Worm (Caenorhabditis elegans) whole organism, late embryonic: ENCODE measurements around the gene K10C2.14.

ENCODE experiments used
- C38D4.7 ChIP-seq: fragments of 200-800 bp; sonication (Bioruptor generic); optimal IDR thresholded peaks from 2 replicates; lab custom pipeline; 2018; ENCODE audit warnings: mild to moderate bottlenecking, missing genetic modification characterization, moderate library complexity, missing compliant biosample characterization
- K09A11.1 ChIP-seq: sonication (generic microtip); optimal IDR thresholded peaks from 2 replicates; lab custom pipeline; 2017; ENCODE audit warnings: antibody characterized with exemption, mild to moderate bottlenecking, missing genetic modification characterization, missing compliant biosample characterization; ENCODE audit not compliant: insufficient read depth
- ceh-19 ChIP-seq: fragments of 200-800 bp; sonication (Bioruptor generic); optimal IDR thresholded peaks from 2 replicates; lab custom pipeline; 2018; ENCODE audit warnings: mild to moderate bottlenecking, missing genetic modification characterization, missing compliant biosample characterization
- ceh-2 ChIP-seq: sonication (generic microtip); optimal IDR thresholded peaks from 2 replicates; lab custom pipeline; 2016; ENCODE audit warnings: missing genotype, missing genetic modification characterization, missing compliant biosample characterization
- ceh-30 ChIP-seq: fragments of 150-350 bp; optimal IDR thresholded peaks from 2 replicates; lab custom pipeline; 2014; ENCODE audit warnings: missing biosample characterization, missing genetic modification characterization
- ceh-45 ChIP-seq: fragments of 200-800 bp; sonication (Bioruptor generic); IDR thresholded peaks from 2 replicates; pipeline ENCODE4 v1.3.6; 2022; ENCODE audit warnings: missing genetic modification reagents, missing genetic modification characterization, missing compliant biosample characterization
- che-1 ChIP-seq: sonication (generic microtip); optimal IDR thresholded peaks from 2 replicates; lab custom pipeline; 2016; ENCODE audit warnings: mild to moderate bottlenecking, missing genetic modification characterization, missing compliant biosample characterization
- dmd-4 ChIP-seq: sonication (generic microtip); optimal IDR thresholded peaks from 2 replicates; lab custom pipeline; 2016; ENCODE audit warnings: borderline replicate concordance, missing genetic modification characterization, missing compliant biosample characterization
- elt-2 ChIP-seq: sonication (generic microtip); optimal IDR thresholded peaks from 2 replicates; lab custom pipeline; 2016; ENCODE audit warnings: missing genetic modification reagents, missing genetic modification characterization, missing compliant biosample characterization
- elt-4 ChIP-seq: sonication (generic microtip); optimal IDR thresholded peaks from 2 replicates; lab custom pipeline; 2016; ENCODE audit warnings: missing genetic modification characterization, missing compliant biosample characterization
- ets-4 ChIP-seq: sonication (generic microtip); optimal IDR thresholded peaks from 2 replicates; lab custom pipeline; 2016; ENCODE audit warnings: missing genetic modification characterization, missing compliant biosample characterization
- eyg-1 ChIP-seq: sonication (generic microtip); optimal IDR thresholded peaks from 2 replicates; lab custom pipeline; 2016; ENCODE audit warnings: missing genotype, missing genetic modification characterization, missing compliant biosample characterization
- fkh-10 ChIP-seq: fragments of 150-350 bp; optimal IDR thresholded peaks from 2 replicates; lab custom pipeline; 2014; ENCODE audit warnings: missing biosample characterization, missing genetic modification reagents, missing genetic modification characterization
- gmeb-2 ChIP-seq: sonication (generic microtip); optimal IDR thresholded peaks from 2 replicates; lab custom pipeline; 2016; ENCODE audit warnings: missing genetic modification characterization, inconsistent platforms, missing compliant biosample characterization
- hlh-6 ChIP-seq: sonication (generic microtip); optimal IDR thresholded peaks from 2 replicates; lab custom pipeline; 2016; ENCODE audit warnings: missing genotype, missing genetic modification characterization, missing compliant biosample characterization
- hlh-8 ChIP-seq: sonication (generic microtip); optimal IDR thresholded peaks from 2 replicates; lab custom pipeline; 2016; ENCODE audit warnings: missing genotype, missing genetic modification characterization, missing compliant biosample characterization
- lim-6 ChIP-seq: sonication (generic microtip); optimal IDR thresholded peaks from 2 replicates; lab custom pipeline; 2016; ENCODE audit warnings: missing genetic modification characterization, missing compliant biosample characterization
- nhr-11 ChIP-seq: fragments of 150-350 bp; optimal IDR thresholded peaks from 2 replicates; lab custom pipeline; 2014; ENCODE audit warnings: missing biosample characterization, missing genetic modification characterization
- nhr-232 ChIP-seq: sonication (generic microtip); optimal IDR thresholded peaks from 2 replicates; lab custom pipeline; 2016; ENCODE audit warnings: missing genetic modification characterization, missing compliant biosample characterization
- pat-9 ChIP-seq: fragments of 200-800 bp; sonication (Bioruptor generic); optimal IDR thresholded peaks from 2 replicates; lab custom pipeline; 2018; ENCODE audit warnings: mild to moderate bottlenecking, missing genetic modification characterization, moderate library complexity, missing compliant biosample characterization
- pha-2 ChIP-seq: sonication (generic microtip); optimal IDR thresholded peaks from 2 replicates; lab custom pipeline; 2017; ENCODE audit warnings: mild to moderate bottlenecking, missing genetic modification characterization, missing compliant biosample characterization
- rnt-1 ChIP-seq: sonication (generic microtip); optimal IDR thresholded peaks from 2 replicates; lab custom pipeline; 2016; ENCODE audit warnings: missing genetic modification characterization, missing compliant biosample characterization
- sdc-2 ChIP-seq: sonication (generic microtip); optimal IDR thresholded peaks from 2 replicates; lab custom pipeline; 2016; ENCODE audit warnings: missing genotype, missing genetic modification characterization, missing compliant biosample characterization
- sox-4 ChIP-seq: sonication (generic microtip); optimal IDR thresholded peaks from 2 replicates; lab custom pipeline; 2017; ENCODE audit warnings: mild to moderate bottlenecking, missing genetic modification characterization, inconsistent platforms, missing compliant biosample characterization
- syd-9 ChIP-seq: sonication (generic microtip); optimal IDR thresholded peaks from 2 replicates; lab custom pipeline; 2016; ENCODE audit warnings: mild to moderate bottlenecking, missing genetic modification characterization, moderate library complexity, missing compliant biosample characterization
- tbx-2 ChIP-seq: sonication (generic microtip); optimal IDR thresholded peaks from 2 replicates; lab custom pipeline; 2016; ENCODE audit warnings: missing genetic modification characterization, missing compliant biosample characterization
- tbx-7 ChIP-seq: sonication (generic microtip); optimal IDR thresholded peaks from 2 replicates; lab custom pipeline; 2016; ENCODE audit warnings: missing genotype, missing genetic modification characterization, missing compliant biosample characterization
- ttx-3 ChIP-seq: sonication (generic microtip); optimal IDR thresholded peaks from 2 replicates; lab custom pipeline; 2016; ENCODE audit warnings: missing genetic modification reagents, missing genetic modification characterization, missing compliant biosample characterization
- unc-42 ChIP-seq: sonication (generic microtip); optimal IDR thresholded peaks from 2 replicates; lab custom pipeline; 2016; ENCODE audit warnings: missing genotype, missing genetic modification characterization, missing compliant biosample characterization
- ztf-16 ChIP-seq: sonication (generic microtip); optimal IDR thresholded peaks from 2 replicates; lab custom pipeline; 2017; ENCODE audit warnings: missing genetic modification characterization, missing compliant biosample characterization

The K10C2.14 gene

DNA sequence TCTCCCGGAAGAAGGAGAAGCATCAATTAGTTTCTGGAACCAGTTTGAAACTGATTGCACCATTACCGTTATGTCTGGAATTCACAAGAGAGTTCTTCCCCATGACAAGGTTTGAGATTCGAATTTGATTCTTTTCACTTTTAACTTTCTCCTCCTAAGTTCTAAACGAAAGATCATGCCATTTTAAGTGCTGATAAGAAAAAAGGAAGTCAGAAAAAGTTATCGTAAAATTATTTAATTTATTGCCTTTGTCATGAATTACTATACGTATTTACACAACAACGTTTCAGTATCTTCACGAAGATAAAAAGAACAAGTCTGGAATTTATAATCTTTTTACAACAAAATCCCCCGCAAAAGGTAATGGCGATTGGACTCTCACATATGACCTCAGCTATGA is 19.8 kb upstream of the K10C2.14 start:
- TF ChIP-seq rnt-1 (tag; lab: Kevin White, UChicago) (no peak), C38D4.7 (GFP tag; lab: Kevin White, UChicago) (no peak), ttx-3 (tag; lab: Kevin White, UChicago) (no peak), unc-42 (tag; lab: Kevin White, UChicago) (no peak), hlh-6 (no peak), eyg-1 (tag; lab: Kevin White, UChicago) (no peak), ceh-19 (GFP tag; lab: Kevin White, UChicago) (no peak), nhr-232 (tag; lab: Kevin White, UChicago) (no peak), ceh-30 (tag; lab: Kevin White, UChicago) (no peak), gmeb-2 (tag; lab: Kevin White, UChicago) (no peak)

DNA sequence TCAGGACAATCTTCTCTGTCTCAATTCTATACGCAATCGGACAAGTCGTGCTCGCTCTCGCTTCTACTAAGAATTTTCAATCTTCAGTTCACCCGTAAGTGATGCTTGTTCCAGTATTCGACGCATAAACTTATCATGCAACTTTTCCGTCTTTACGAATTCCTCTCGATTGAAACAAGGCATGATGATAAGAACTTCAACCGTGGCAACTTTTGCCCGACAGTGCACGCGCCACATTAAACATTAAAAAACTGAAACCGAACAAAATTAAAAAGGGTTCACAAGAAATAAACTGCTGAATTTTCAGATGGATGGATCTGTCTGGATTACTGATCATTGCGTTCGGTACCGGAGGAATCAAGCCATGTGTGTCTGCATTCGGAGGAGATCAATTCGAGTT is 18.1 kb upstream of the K10C2.14 start:
- TF ChIP-seq sdc-2 (tag; lab: Kevin White, UChicago) (no peak), hlh-8 (tag; lab: Kevin White, UChicago) (no peak), syd-9 (tag; lab: Kevin White, UChicago) (no peak), tbx-2 (tag; lab: Kevin White, UChicago) (no peak)

DNA sequence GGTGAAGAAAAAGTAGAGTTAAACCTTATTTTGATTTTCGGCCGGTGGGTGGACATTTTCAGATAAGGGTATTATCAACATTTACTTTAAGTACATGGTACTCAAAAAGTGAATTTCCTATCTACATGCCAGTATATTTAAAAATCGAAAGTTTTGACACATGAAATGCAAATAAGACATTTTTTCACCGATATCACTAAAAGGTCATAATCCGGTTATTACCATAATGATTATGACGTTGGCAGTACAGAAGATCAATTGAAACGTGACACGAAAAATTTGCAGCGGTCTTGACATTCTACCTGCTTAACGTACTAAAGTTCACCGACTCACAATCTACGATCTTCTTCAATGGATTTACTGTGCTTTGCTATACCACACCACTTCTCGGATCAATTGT is 17.6 kb upstream of the K10C2.14 start:
- TF ChIP-seq nhr-11 (tag; lab: Kevin White, UChicago) (no peak), ets-4 (tag; lab: Kevin White, UChicago) (no peak)
- TF ChIP-seq, all 69 proteins: peak for 0

DNA sequence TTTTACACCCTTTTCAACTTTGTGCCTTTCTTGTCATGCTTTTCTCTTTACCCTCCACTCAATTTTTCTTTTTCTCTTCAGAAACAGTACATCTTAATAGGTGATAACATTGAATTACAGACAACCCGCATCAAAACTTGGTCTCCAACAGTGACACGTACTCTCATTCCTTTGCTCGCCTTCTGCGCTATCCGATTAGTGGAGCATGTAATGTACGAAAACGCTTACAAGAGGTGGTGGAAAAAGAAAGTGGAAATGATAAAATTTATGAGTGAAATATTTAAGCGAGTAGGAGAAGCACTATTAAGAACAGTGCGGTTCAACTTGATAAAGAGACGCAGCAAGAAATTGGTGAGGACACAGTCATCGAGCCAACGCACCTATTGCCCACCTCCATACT is 16.2 kb upstream of the K10C2.14 start, which contains the start of gene pept-1:
TSS of gene pept-1 (plus strand) at position 306 of the 400 bp plus-strand sequence.
- no peak for TF ChIP-seq sox-4 (tag; lab: Kevin White, UChicago)
- no peak for TF ChIP-seq pha-2 (tag; lab: Kevin White, UChicago)
- peak; percentile 19 for TF ChIP-seq elt-2 (tag; lab: Kevin White, UChicago)
- no peak for TF ChIP-seq dmd-4 (tag; lab: Kevin White, UChicago)

DNA sequence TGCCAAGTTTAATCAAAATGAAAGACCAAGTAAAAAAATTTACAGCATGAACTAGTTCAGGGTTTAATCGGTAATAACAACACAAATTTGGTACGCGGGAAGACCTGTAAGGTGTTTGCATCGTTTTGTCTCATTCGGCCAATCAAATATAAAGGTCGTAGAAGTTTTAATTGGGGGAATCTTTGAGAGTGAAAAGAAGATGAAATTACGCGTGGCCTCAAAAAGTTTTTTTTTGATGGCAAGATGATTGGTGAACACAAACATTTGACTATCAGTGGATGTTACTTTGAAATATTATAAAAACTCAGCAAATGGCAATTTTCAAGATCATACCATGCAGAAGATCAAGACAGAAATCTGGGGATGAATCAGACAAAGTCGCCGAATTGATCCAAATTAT is 14.8 kb upstream of the K10C2.14 start, which contains the start of gene nas-33:
TSS of gene nas-33 (minus strand) at position 101 of the 400 bp plus-strand sequence.
- TF ChIP-seq tbx-7 (tag; lab: Kevin White, UChicago): no peak
- TF ChIP-seq pha-2 (tag; lab: Kevin White, UChicago): no peak
- TF ChIP-seq rnt-1 (tag; lab: Kevin White, UChicago): no peak
- TF ChIP-seq elt-4 (tag; lab: Kevin White, UChicago): no peak

DNA sequence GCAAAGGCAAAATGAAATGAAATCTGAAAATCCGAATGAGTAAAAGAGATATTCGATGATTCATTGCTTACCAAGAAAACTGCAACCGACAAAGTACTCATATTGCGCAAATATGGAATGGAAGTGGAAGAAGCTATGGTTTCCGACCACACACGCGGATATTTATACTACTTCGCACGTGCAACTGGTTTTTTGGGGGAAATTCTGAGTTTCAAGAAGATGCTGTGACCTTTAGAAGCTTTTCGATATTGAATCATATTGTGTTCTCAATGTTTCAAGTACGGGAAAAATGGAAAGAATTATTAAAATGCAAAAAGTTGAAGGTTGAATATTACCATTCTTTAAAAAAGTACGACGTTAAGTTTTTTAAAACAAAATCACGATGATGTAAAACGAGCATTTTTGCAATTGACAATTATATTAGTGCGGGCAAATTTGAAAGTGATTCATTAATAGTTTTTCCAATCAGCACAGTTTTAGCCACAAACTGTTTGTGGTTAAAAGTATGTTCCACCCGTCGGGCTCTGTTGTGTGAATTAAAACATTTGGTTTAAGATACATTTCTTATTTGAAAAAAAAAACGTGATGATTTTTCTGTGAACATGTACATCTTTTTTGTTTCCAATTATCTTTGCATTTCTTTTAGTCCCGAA is 10.6 kb upstream of the K10C2.14 start, which contains the start of the genes grl-6 and K10C2.6:
TSS of gene grl-6 (minus strand) at position 101 of the 653 bp plus-strand sequence.
TSS of gene K10C2.6 (plus strand) at position 603 of the 653 bp plus-strand sequence.
- TF ChIP-seq pat-9 (tag; lab: Kevin White, UChicago): no peak
- TF ChIP-seq lim-6 (tag; lab: Kevin White, UChicago): no peak
- TF ChIP-seq dmd-4 (tag; lab: Kevin White, UChicago): no peak
- no peak for TF ChIP-seq C38D4.7 (GFP tag; lab: Kevin White, UChicago)
- no peak for TF ChIP-seq che-1 (tag; lab: Kevin White, UChicago)
- TF ChIP-seq ceh-2: no peak
- no peak for TF ChIP-seq K09A11.1 (tag; lab: Kevin White, UChicago)
- TF ChIP-seq tbx-7 (tag; lab: Kevin White, UChicago): no peak
- TF ChIP-seq ztf-16: no peak
- TF ChIP-seq fkh-10: no peak
- no peak for TF ChIP-seq ceh-45 (GFP tag; lab: Robert Waterston, UW)
- TF ChIP-seq, all 69 proteins: peak for 0
